Fruit fly (Drosophila melanogaster) whole organism, embryonic: ENCODE results near the gene Oatp33Eb.

ENCODE experiments used
- CG10209 ChIP-seq: fragments of 200-800 bp; sonication (Bioruptor generic); optimal IDR thresholded peaks from 3 replicates; lab custom pipeline; 2017; ENCODE audit warnings: missing biosample characterization, mild to moderate bottlenecking, missing genetic modification characterization, missing genetic modification reagents
- CG10321 ChIP-seq: fragments of 200-800 bp; sonication (Bioruptor generic); IDR thresholded peaks from 2 replicates; pipeline ENCODE4 v1.3.6; 2022; ENCODE audit warnings: missing biosample characterization, missing genetic modification characterization
- CG12155 ChIP-seq: fragments of 200-800 bp; sonication (Bioruptor generic); optimal IDR thresholded peaks from 3 replicates; lab custom pipeline; 2016; ENCODE audit warnings: missing biosample characterization, missing genetic modification characterization
- CG12769 ChIP-seq: fragments of 200-800 bp; sonication (Bioruptor generic); optimal IDR thresholded peaks from 2 replicates; lab custom pipeline; 2019; ENCODE audit warnings: missing biosample characterization, mild to moderate bottlenecking, missing genetic modification characterization, moderate library complexity
- CG13123 ChIP-seq: fragments of 200-800 bp; sonication (Bioruptor generic); optimal IDR thresholded peaks from 2 replicates; lab custom pipeline; 2016; ENCODE audit warnings: missing biosample characterization, missing genetic modification characterization
- CG14667 ChIP-seq: fragments of 200-800 bp; sonication (Bioruptor generic); IDR thresholded peaks from 2 replicates; pipeline ENCODE4 v1.3.6; 2022; ENCODE audit warnings: missing biosample characterization, missing genetic modification characterization
- CG15073 ChIP-seq: fragments of 200-800 bp; sonication (Bioruptor generic); optimal IDR thresholded peaks from 2 replicates; lab custom pipeline; 2016; ENCODE audit warnings: missing biosample characterization, missing genetic modification characterization
- CG1602 ChIP-seq: fragments of 200-800 bp; sonication (Bioruptor generic); optimal IDR thresholded peaks from 3 replicates; lab custom pipeline; 2016; ENCODE audit warnings: missing biosample characterization, missing genetic modification characterization
- CG1792 ChIP-seq: fragments of 200-800 bp; sonication (Bioruptor generic); optimal IDR thresholded peaks from 2 replicates; lab custom pipeline; 2016; ENCODE audit warnings: missing biosample characterization, missing genetic modification characterization
- CG18764 ChIP-seq: fragments of 200-800 bp; sonication (Bioruptor generic); optimal IDR thresholded peaks from 3 replicates; lab custom pipeline; 2016; ENCODE audit warnings: missing biosample characterization, missing genetic modification characterization
- CG2199 ChIP-seq: fragments of 200-800 bp; sonication (Bioruptor generic); IDR thresholded peaks from 3 replicates; pipeline ENCODE4 v1.3.6; 2022; ENCODE audit warnings: missing biosample characterization, missing genetic modification characterization
- CG3838 ChIP-seq: fragments of 200-800 bp; sonication (Bioruptor generic); optimal IDR thresholded peaks from 3 replicates; lab custom pipeline; 2016; ENCODE audit warnings: missing biosample characterization, missing genetic modification characterization
- CG3847 ChIP-seq: fragments of 200-800 bp; sonication (Bioruptor generic); IDR thresholded peaks from 2 replicates; pipeline ENCODE4 v1.3.6; 2022; ENCODE audit warnings: missing biosample characterization, missing genetic modification characterization
- CG4820 ChIP-seq: fragments of 200-800 bp; sonication (Bioruptor generic); optimal IDR thresholded peaks from 3 replicates; lab custom pipeline; 2016; ENCODE audit warnings: missing biosample characterization, missing genetic modification characterization
- CG5953 ChIP-seq: fragments of 200-800 bp; sonication (Bioruptor generic); IDR thresholded peaks from 2 replicates; pipeline ENCODE4 v1.3.6; 2022; ENCODE audit warnings: missing biosample characterization, missing genetic modification characterization
- CG6654 ChIP-seq: fragments of 200-800 bp; sonication (Bioruptor generic); optimal IDR thresholded peaks from 2 replicates; lab custom pipeline; 2017; ENCODE audit warnings: missing biosample characterization, mild to moderate bottlenecking, missing genetic modification characterization
- CG6854 ChIP-seq: fragments of 200-800 bp; sonication (Bioruptor generic); optimal IDR thresholded peaks from 3 replicates; lab custom pipeline; 2017; ENCODE audit warnings: missing biosample characterization, mild to moderate bottlenecking, missing genetic modification characterization
- CG9727 ChIP-seq: fragments of 200-800 bp; sonication (Bioruptor generic); optimal IDR thresholded peaks from 3 replicates; lab custom pipeline; 2017; ENCODE audit warnings: missing biosample characterization, mild to moderate bottlenecking, missing genetic modification characterization
- D19B ChIP-seq: fragments of 200-800 bp; sonication (Bioruptor generic); optimal IDR thresholded peaks from 2 replicates; lab custom pipeline; 2017; ENCODE audit warnings: missing biosample characterization, mild to moderate bottlenecking, missing genetic modification characterization
- Doc2 ChIP-seq: fragments of 200-800 bp; sonication (Bioruptor generic); IDR thresholded peaks from 2 replicates; pipeline ENCODE4 v1.3.6; 2022; ENCODE audit warnings: missing biosample characterization, missing genetic modification characterization
- Hand ChIP-seq: fragments of 200-800 bp; sonication (Bioruptor generic); optimal IDR thresholded peaks from 2 replicates; lab custom pipeline; 2017; ENCODE audit warnings: mild to moderate bottlenecking, missing biosample characterization, missing genetic modification reagents, missing genetic modification characterization
- Hr39 ChIP-seq: fragments of >200 bp; optimal IDR thresholded peaks from 2 replicates; lab custom pipeline; 2017
- Hr78 ChIP-seq, 2 experiments: fragments of 200-800 bp in 1 of 2; fragments of >200 bp in 1 of 2; sonication (Bioruptor generic) in 1 of 2; optimal IDR thresholded peaks; 2 replicates each; lab custom pipeline; 2017 to 2019; ENCODE audit warnings: missing biosample characterization in 2 of 2, missing genetic modification characterization in 2 of 2, mild to moderate bottlenecking in 1 of 2, moderate library complexity in 1 of 2
- Jarid2 ChIP-seq: fragments of 200-800 bp; sonication (Bioruptor generic); optimal IDR thresholded peaks from 3 replicates; lab custom pipeline; 2017; ENCODE audit warnings: mild to moderate bottlenecking, missing biosample characterization, missing genetic modification reagents, missing genetic modification characterization
- Lpt ChIP-seq: fragments of >200 bp; optimal IDR thresholded peaks from 2 replicates; lab custom pipeline; 2018; ENCODE audit warnings: missing biosample characterization, missing genetic modification characterization
- NC2α ChIP-seq: fragments of 200-800 bp; sonication (Bioruptor generic); optimal IDR thresholded peaks from 2 replicates; lab custom pipeline; 2016; ENCODE audit warnings: missing biosample characterization, missing genetic modification characterization
- Optix ChIP-seq: fragments of 200-800 bp; sonication (Bioruptor generic); IDR thresholded peaks from 3 replicates; pipeline ENCODE4 v1.3.6; 2022; ENCODE audit warnings: missing biosample characterization, missing genetic modification characterization
- Side ChIP-seq: fragments of 200-800 bp; sonication (Bioruptor generic); optimal IDR thresholded peaks from 2 replicates; lab custom pipeline; 2016; ENCODE audit warnings: missing biosample characterization, missing genetic modification characterization
- Xrp1 ChIP-seq: fragments of 200-800 bp; sonication (Bioruptor generic); IDR thresholded peaks from 2 replicates; pipeline ENCODE4 v1.3.6; 2022; ENCODE audit warnings: missing biosample characterization, missing genetic modification characterization
- ac ChIP-seq: fragments of 200-800 bp; sonication (Bioruptor generic); optimal IDR thresholded peaks from 3 replicates; lab custom pipeline; 2017; ENCODE audit warnings: missing biosample characterization, mild to moderate bottlenecking, missing genetic modification characterization
- ash1 ChIP-seq: fragments of 200-800 bp; sonication (Bioruptor generic); optimal IDR thresholded peaks from 2 replicates; lab custom pipeline; 2018; ENCODE audit warnings: missing biosample characterization, mild to moderate bottlenecking, missing genetic modification characterization
- cato ChIP-seq: fragments of 200-800 bp; sonication (Bioruptor generic); optimal IDR thresholded peaks from 2 replicates; lab custom pipeline; 2016; ENCODE audit warnings: missing biosample characterization, missing genetic modification characterization, borderline replicate concordance
- chm ChIP-seq: fragments of 200-800 bp; sonication (Bioruptor generic); IDR thresholded peaks from 2 replicates; pipeline ENCODE4 v1.3.6; 2022; ENCODE audit warnings: missing biosample characterization, missing genetic modification characterization
- chn ChIP-seq: fragments of 200-800 bp; sonication (Bioruptor generic); optimal IDR thresholded peaks from 2 replicates; lab custom pipeline; 2016; ENCODE audit warnings: missing biosample characterization, missing genetic modification characterization
- crc ChIP-seq: fragments of 200-800 bp; sonication (Bioruptor generic); optimal IDR thresholded peaks from 2 replicates; lab custom pipeline; 2016; ENCODE audit warnings: missing biosample characterization, missing genetic modification characterization
- hkb ChIP-seq, 2 experiments: fragments of 200-800 bp in 1 of 2; fragments of >200 bp in 1 of 2; sonication (Bioruptor generic) in 1 of 2; IDR thresholded peaks in 1 of 2; optimal IDR thresholded peaks in 1 of 2; 2 replicates each; pipeline versions ENCODE4 v1.3.6 to Lab custom; 2017 to 2022; ENCODE audit warnings: missing biosample characterization in 1 of 2, missing genetic modification characterization in 1 of 2
- ken ChIP-seq: fragments of 200-800 bp; sonication (Bioruptor generic); IDR thresholded peaks from 3 replicates; pipeline ENCODE4 v1.3.6; 2022; ENCODE audit warnings: missing biosample characterization, missing genetic modification characterization
- nau ChIP-seq: fragments of 200-800 bp; sonication (Bioruptor generic); optimal IDR thresholded peaks from 3 replicates; lab custom pipeline; 2017; ENCODE audit warnings: missing biosample characterization, mild to moderate bottlenecking, missing genetic modification characterization, missing genetic modification reagents
- oc ChIP-seq: fragments of 200-800 bp; sonication (Bioruptor generic); optimal IDR thresholded peaks from 2 replicates; lab custom pipeline; 2018; ENCODE audit warnings: missing biosample characterization, mild to moderate bottlenecking, missing genetic modification characterization, moderate library complexity
- odd ChIP-seq: fragments of 200-800 bp; sonication (Bioruptor generic); optimal IDR thresholded peaks from 2 replicates; lab custom pipeline; 2017; ENCODE audit warnings: missing biosample characterization, mild to moderate bottlenecking, missing genetic modification characterization
- pnt ChIP-seq: fragments of 200-800 bp; sonication (Bioruptor generic); optimal IDR thresholded peaks from 3 replicates; lab custom pipeline; 2016; ENCODE audit warnings: missing biosample characterization, missing genetic modification characterization
- pum ChIP-seq: fragments of 200-800 bp; sonication (Bioruptor generic); optimal IDR thresholded peaks from 2 replicates; lab custom pipeline; 2016; ENCODE audit warnings: missing biosample characterization, missing genetic modification characterization
- ro ChIP-seq: fragments of 200-800 bp; sonication (Bioruptor generic); IDR thresholded peaks from 2 replicates; pipeline ENCODE4 v1.3.6; 2022; ENCODE audit warnings: missing biosample characterization, missing genetic modification characterization
- schlank ChIP-seq: fragments of 200-800 bp; sonication (Bioruptor generic); optimal IDR thresholded peaks from 2 replicates; lab custom pipeline; 2018; ENCODE audit warnings: missing biosample characterization, mild to moderate bottlenecking, missing genetic modification characterization
- sd ChIP-seq: fragments of 200-800 bp; sonication (Bioruptor generic); optimal IDR thresholded peaks from 3 replicates; lab custom pipeline; 2018; ENCODE audit warnings: missing biosample characterization, mild to moderate bottlenecking, missing genetic modification characterization, moderate library complexity
- sens-2 ChIP-seq: fragments of 200-800 bp; sonication (Bioruptor generic); IDR thresholded peaks from 2 replicates; pipeline ENCODE4 v1.3.6; 2022; ENCODE audit warnings: missing biosample characterization, missing genetic modification characterization
- slp2 ChIP-seq: fragments of 200-800 bp; sonication (Bioruptor generic); optimal IDR thresholded peaks from 2 replicates; lab custom pipeline; 2016; ENCODE audit warnings: missing biosample characterization, missing genetic modification characterization
- sr ChIP-seq: fragments of 200-800 bp; sonication (Bioruptor generic); IDR thresholded peaks from 3 replicates; pipeline ENCODE4 v1.3.6; 2022; ENCODE audit warnings: missing biosample characterization, missing genetic modification characterization
- yki ChIP-seq: fragments of >200 bp; optimal IDR thresholded peaks from 3 replicates; lab custom pipeline; 2018
- zen ChIP-seq: fragments of 200-800 bp; sonication (Bioruptor generic); optimal IDR thresholded peaks from 3 replicates; lab custom pipeline; 2018; ENCODE audit warnings: missing biosample characterization, mild to moderate bottlenecking, missing genetic modification characterization, moderate library complexity

The Oatp33Eb gene

dm6 chr2L:12433712-12434534, 14.4 kb upstream of the Oatp33Eb start, which contains the start of gene eRF3 (continued):
- no peak for TF ChIP-seq nau (GFP tag; lab: Kevin White, UChicago)
- TF ChIP-seq Hand (GFP tag; lab: Kevin White, UChicago) = peak; percentile 18
- no peak for TF ChIP-seq CG6854
- TF ChIP-seq pum (GFP tag; lab: Kevin White, UChicago) = peak; percentile 9
- no peak for TF ChIP-seq CG15073 (GFP tag; lab: Kevin White, UChicago)
- TF ChIP-seq crc (GFP tag; lab: Kevin White, UChicago) = no peak
- TF ChIP-seq CG18764 = peak; percentile 97
- peak; percentile 69 for TF ChIP-seq zen (tag; lab: Kevin White, UChicago)
- no peak for TF ChIP-seq Doc2 (GFP tag; lab: Robert Waterston, UW)
- peak; percentile 63 for TF ChIP-seq CG10321 (GFP tag; lab: Robert Waterston, UW)
- TF ChIP-seq CG2199 (GFP tag; lab: Robert Waterston, UW) = no peak
- no peak for TF ChIP-seq Hr39 (lab: Kevin White, UChicago)
- TF ChIP-seq CG9727 (GFP tag; lab: Kevin White, UChicago) = peak; percentile 87
- TF ChIP-seq Xrp1 (GFP tag; lab: Robert Waterston, UW) = peak; percentile 78; the same call in 1 of the 2 replicates
- TF ChIP-seq Side (GFP tag; lab: Kevin White, UChicago) = no peak
- peak; percentile 48 for TF ChIP-seq oc
- no peak for TF ChIP-seq ac (GFP tag; lab: Kevin White, UChicago)
- TF ChIP-seq Optix (GFP tag; lab: Robert Waterston, UW) = peak; percentile 59; the same call in 2 of the 3 replicates
- TF ChIP-seq CG12769 (tag; lab: Kevin White, UChicago) = no peak
- no peak for TF ChIP-seq yki (lab: Kevin White, UChicago)
- no peak for TF ChIP-seq hkb (optimal IDR thresholded peaks at IDR 0.05; lab: Kevin White, UChicago)
- TF ChIP-seq hkb (GFP tag; IDR thresholded peaks at IDR 0.05; lab: Robert Waterston, UW) = peak; percentile 66
- TF ChIP-seq Lpt = no peak
- TF ChIP-seq chn (GFP tag; lab: Kevin White, UChicago) = no peak
- peak; percentile 76 for TF ChIP-seq CG1602 (GFP tag; lab: Kevin White, UChicago)
- TF ChIP-seq CG14667 = peak; percentile 73
- TF ChIP-seq CG12155 (GFP tag; lab: Kevin White, UChicago) = peak; percentile 56
- TF ChIP-seq CG3838 (GFP tag; lab: Kevin White, UChicago) = no peak
- TF ChIP-seq NC2α (GFP tag; lab: Kevin White, UChicago) = no peak
- no peak for TF ChIP-seq CG6654 (GFP tag; lab: Kevin White, UChicago)
- 0 out of 2 replicates have a peak, but pooled peaks have one; percentile 35 for TF ChIP-seq sens-2
- TF ChIP-seq sr = no peak
- TF ChIP-seq Jarid2 (GFP tag; lab: Kevin White, UChicago) = no peak
- no peak for TF ChIP-seq pnt (GFP tag; lab: Kevin White, UChicago)
- TF ChIP-seq CG10209 (GFP tag; lab: Kevin White, UChicago) = peak; percentile 79
- TF ChIP-seq ken (GFP tag; lab: Robert Waterston, UW) = peak; percentile 49
- no peak for TF ChIP-seq CG5953 (GFP tag; lab: Robert Waterston, UW)
- peak; percentile 42; the same call in 1 of the 2 replicates for TF ChIP-seq ro (GFP tag; lab: Robert Waterston, UW)
- TF ChIP-seq chm (GFP tag; lab: Robert Waterston, UW) = 0 out of 2 replicates have a peak, but pooled peaks have one; percentile 61
- peak; percentile 63 for TF ChIP-seq CG4820 (GFP tag; lab: Kevin White, UChicago)
- no peak for TF ChIP-seq slp2 (GFP tag; lab: Kevin White, UChicago)
- no peak for TF ChIP-seq sd
- peak in 1 of 2 experiments; percentile 32 for TF ChIP-seq Hr78 (GFP tag; optimal IDR thresholded peaks at IDR 0.05; lab: Kevin White, UChicago)
- peak; percentile 57 for TF ChIP-seq CG13123 (GFP tag; lab: Kevin White, UChicago)
- peak; percentile 23 for TF ChIP-seq D19B
- TF ChIP-seq CG1792 (GFP tag; lab: Kevin White, UChicago) = no peak
- no peak for TF ChIP-seq cato (GFP tag; lab: Kevin White, UChicago)
- TF ChIP-seq schlank = no peak
- TF ChIP-seq CG3847 (GFP tag; lab: Robert Waterston, UW) = peak; percentile 78
- TF ChIP-seq odd (GFP tag; lab: Kevin White, UChicago) = peak; percentile 26
- no peak for TF ChIP-seq ash1 (GFP tag; lab: Kevin White, UChicago)
